Fruit fly (Drosophila melanogaster) whole organism, wandering third instar larva: ENCODE data around the gene CG2082.

ENCODE experiments used
- Abd-B ChIP-seq: fragments of >200 bp; optimal IDR thresholded peaks from 2 replicates; lab custom pipeline; 2017; ENCODE audit warnings: missing biosample characterization, missing genetic modification characterization
- CG32264 ChIP-seq: fragments of 200-800 bp; sonication (Bioruptor generic); optimal IDR thresholded peaks from 2 replicates; lab custom pipeline; 2016; ENCODE audit warnings: missing biosample characterization, missing genetic modification characterization
- CG9705 ChIP-seq: fragments of 200-800 bp; sonication (Bioruptor generic); optimal IDR thresholded peaks from 2 replicates; lab custom pipeline; 2018; ENCODE audit warnings: missing biosample characterization, mild to moderate bottlenecking, missing genetic modification characterization
- CrebA ChIP-seq: fragments of 200-800 bp; sonication (Bioruptor generic); optimal IDR thresholded peaks from 2 replicates; lab custom pipeline; 2016; ENCODE audit warnings: missing biosample characterization, mild to moderate bottlenecking, missing genetic modification characterization, borderline replicate concordance
- Dfd ChIP-seq: fragments of >200 bp; optimal IDR thresholded peaks from 2 replicates; lab custom pipeline; 2017; ENCODE audit warnings: missing biosample characterization, missing genetic modification characterization
- Dif ChIP-seq: fragments of 200-275, 200-300 bp; sonication (Bioruptor generic); optimal IDR thresholded peaks from 2 replicates; lab custom pipeline; 2018; ENCODE audit warnings: missing biosample characterization, missing genetic modification characterization; ENCODE audit not compliant: partially characterized antibody
- GATAd ChIP-seq: sonication (Bioruptor generic); optimal IDR thresholded peaks from 2 replicates; lab custom pipeline; 2016; ENCODE audit warnings: missing biosample characterization, missing genetic modification characterization
- HLH106 ChIP-seq: fragments of 200-800 bp; optimal IDR thresholded peaks from 3 replicates; lab custom pipeline; 2019; ENCODE audit warnings: missing biosample characterization, mild to moderate bottlenecking, missing genetic modification characterization, moderate library complexity
- Hnf4 ChIP-seq: fragments of 200-800 bp; sonication (Bioruptor generic); optimal IDR thresholded peaks from 2 replicates; lab custom pipeline; 2016; ENCODE audit warnings: missing biosample characterization, mild to moderate bottlenecking, missing genetic modification characterization
- Hr78 ChIP-seq: fragments of >200 bp; optimal IDR thresholded peaks from 2 replicates; lab custom pipeline; 2017; ENCODE audit warnings: missing biosample characterization, missing genetic modification characterization
- Hr83 ChIP-seq: fragments of 200-300 bp; sonication (Bioruptor generic); optimal IDR thresholded peaks from 2 replicates; lab custom pipeline; 2016; ENCODE audit warnings: missing biosample characterization, mild to moderate bottlenecking, missing genetic modification characterization, moderate library complexity; ENCODE audit not compliant: poor library complexity, severe bottlenecking
- Jra ChIP-seq: sonication (Bioruptor generic); optimal IDR thresholded peaks from 2 replicates; lab custom pipeline; 2016; ENCODE audit warnings: missing biosample characterization, missing genetic modification characterization
- Mio ChIP-seq: sonication (Bioruptor generic); optimal IDR thresholded peaks from 2 replicates; lab custom pipeline; 2016; ENCODE audit warnings: missing biosample characterization, missing genetic modification characterization
- Myc ChIP-seq: fragments of >200 bp; optimal IDR thresholded peaks from 2 replicates; lab custom pipeline; 2017
- N ChIP-seq: fragments of >200 bp; optimal IDR thresholded peaks from 2 replicates; lab custom pipeline; 2018; ENCODE audit warnings: missing biosample characterization, missing external identifiers, missing genetic modification characterization
- OdsH ChIP-seq: fragments of 200-800 bp; sonication (Bioruptor generic); optimal IDR thresholded peaks from 2 replicates; lab custom pipeline; 2016; ENCODE audit warnings: missing biosample characterization, mild to moderate bottlenecking, missing genetic modification characterization
- Rel ChIP-seq, 2 experiments: fragments of 200-800 bp; sonication (Bioruptor generic) in 1 of 2; optimal IDR thresholded peaks; 2 replicates in 1 of 2; 3 replicates in 1 of 2; lab custom pipeline; 2016 to 2019; ENCODE audit warnings: mild to moderate bottlenecking in 2 of 2, missing biosample characterization in 2 of 2, missing genetic modification characterization in 2 of 2, moderate library complexity in 1 of 2
- Sp1 ChIP-seq: fragments of 200-800 bp; sonication (Bioruptor generic); optimal IDR thresholded peaks from 3 replicates; lab custom pipeline; 2019; ENCODE audit warnings: missing biosample characterization, mild to moderate bottlenecking, missing genetic modification characterization, moderate library complexity
- Vsx2 ChIP-seq: fragments of 200-300, 225-300 bp; sonication (Bioruptor generic); optimal IDR thresholded peaks from 2 replicates; lab custom pipeline; 2018; ENCODE audit warnings: missing biosample characterization, missing genetic modification characterization; ENCODE audit not compliant: partially characterized antibody
- br ChIP-seq: fragments of 200-800 bp; sonication (Bioruptor generic); optimal IDR thresholded peaks from 2 replicates; lab custom pipeline; 2016; ENCODE audit warnings: missing biosample characterization, missing genetic modification characterization
- brk ChIP-seq: fragments of 200-800 bp; sonication (Bioruptor generic); optimal IDR thresholded peaks from 2 replicates; lab custom pipeline; 2016; ENCODE audit warnings: missing biosample characterization, mild to moderate bottlenecking, missing genetic modification characterization
- dl ChIP-seq, 2 experiments: fragments of 175-275, 200-275 bp in 1 of 2; fragments of 200-275 bp in 1 of 2; sonication (Bioruptor generic); optimal IDR thresholded peaks; lab custom pipeline; 2018; ENCODE audit warnings: mild to moderate bottlenecking in 2 of 2, missing biosample characterization in 2 of 2, missing genetic modification characterization in 2 of 2, moderate library complexity in 2 of 2; ENCODE audit not compliant: partially characterized antibody in 2 of 2, insufficient read depth in 1 of 2
- dmrt93B ChIP-seq: fragments of 200-800 bp; sonication (Bioruptor generic); optimal IDR thresholded peaks from 2 replicates; lab custom pipeline; 2018; ENCODE audit warnings: missing biosample characterization, mild to moderate bottlenecking, missing genetic modification characterization
- dsf ChIP-seq: sonication (Bioruptor generic); optimal IDR thresholded peaks from 2 replicates; lab custom pipeline; 2016; ENCODE audit warnings: missing biosample characterization, missing genetic modification characterization, borderline replicate concordance
- ey ChIP-seq: fragments of 200-800 bp; sonication (Bioruptor generic); optimal IDR thresholded peaks from 2 replicates; lab custom pipeline; 2016; ENCODE audit warnings: missing biosample characterization, missing genetic modification characterization
- foxo ChIP-seq, 2 experiments: fragments of 200-800 bp; sonication (Bioruptor generic); optimal IDR thresholded peaks; 2 replicates in 1 of 2; 3 replicates in 1 of 2; lab custom pipeline; 2016 to 2017; ENCODE audit warnings: missing biosample characterization in 2 of 2, missing genetic modification characterization in 2 of 2
- fru ChIP-seq: fragments of 200-800 bp; sonication (Bioruptor generic); optimal IDR thresholded peaks from 3 replicates; lab custom pipeline; 2016; ENCODE audit warnings: missing biosample characterization, mild to moderate bottlenecking, missing genetic modification characterization
- h ChIP-seq: fragments of 200-800 bp; sonication (Bioruptor generic); optimal IDR thresholded peaks from 3 replicates; lab custom pipeline; 2016; ENCODE audit warnings: missing biosample characterization, mild to moderate bottlenecking, missing genetic modification characterization
- lola ChIP-seq: fragments of >200 bp; optimal IDR thresholded peaks from 2 replicates; lab custom pipeline; 2017; ENCODE audit warnings: missing biosample characterization, missing genetic modification characterization
- pan ChIP-seq: fragments of >200 bp; optimal IDR thresholded peaks from 2 replicates; lab custom pipeline; 2017
- psq ChIP-seq: fragments of 200-800 bp; sonication (Bioruptor generic); optimal IDR thresholded peaks from 3 replicates; lab custom pipeline; 2017; ENCODE audit warnings: missing biosample characterization, mild to moderate bottlenecking, missing genetic modification characterization, moderate library complexity
- rgr ChIP-seq: fragments of 200-800 bp; sonication (Bioruptor generic); optimal IDR thresholded peaks from 3 replicates; lab custom pipeline; 2016; ENCODE audit warnings: missing biosample characterization, mild to moderate bottlenecking, missing genetic modification characterization
- sage ChIP-seq: fragments of 200-800 bp; sonication (Bioruptor generic); optimal IDR thresholded peaks from 2 replicates; lab custom pipeline; 2016; ENCODE audit warnings: missing biosample characterization, mild to moderate bottlenecking, missing genetic modification characterization
- sv ChIP-seq: fragments of 200-800 bp; sonication (Bioruptor generic); optimal IDR thresholded peaks from 3 replicates; lab custom pipeline; 2016; ENCODE audit warnings: missing biosample characterization, missing genetic modification characterization
- tai ChIP-seq: sonication (Bioruptor generic); optimal IDR thresholded peaks from 2 replicates; lab custom pipeline; 2016; ENCODE audit warnings: missing biosample characterization, missing genetic modification characterization
- usp ChIP-seq: fragments of >200 bp; optimal IDR thresholded peaks from 2 replicates; lab custom pipeline; 2017; ENCODE audit warnings: missing biosample characterization, missing genetic modification characterization
- woc ChIP-seq: sonication (Bioruptor generic); optimal IDR thresholded peaks from 2 replicates; lab custom pipeline; 2016; ENCODE audit warnings: missing biosample characterization, mild to moderate bottlenecking, missing genetic modification characterization

CG2082 gene

dm6 chr3R:5789025-5789953 is 8.4 kb upstream of the CG2082 start, which contains the start of the genes Hat1 and Rpn5:
Hat1 (minus strand) TSS chr3R:5789384.
Rpn5 (plus strand) TSS chr3R:5789493.
- TF ChIP-seq br (GFP tag; lab: Kevin White, UChicago) (peak; percentile 90), GATAd (GFP tag; lab: Kevin White, UChicago) (peak; percentile 91), pan (lab: Kevin White, UChicago) (no peak), Dfd (GFP tag; lab: Kevin White, UChicago) (no peak), foxo (GFP tag; optimal IDR thresholded peaks at IDR 0.05; lab: Kevin White, UChicago) (peak; percentile 41 to 92), Hnf4 (GFP tag; lab: Kevin White, UChicago) (peak; percentile 91), N (GFP tag; lab: Kevin White, UChicago) (no peak), tai (GFP tag; lab: Kevin White, UChicago) (no peak), Abd-B (GFP tag; lab: Kevin White, UChicago) (no peak), psq (GFP tag; lab: Kevin White, UChicago) (peak; percentile 86), brk (GFP tag; lab: Kevin White, UChicago) (no peak), HLH106 (tag; lab: Kevin White, UChicago) (peak; percentile 83), ey (GFP tag; lab: Kevin White, UChicago) (peak; percentile 89), sage (peak; percentile 42), usp (GFP tag; lab: Kevin White, UChicago) (no peak), Myc (lab: Kevin White, UChicago) (peak; percentile 84), dsf (GFP tag; lab: Kevin White, UChicago) (peak; percentile 85), Hr78 (GFP tag; lab: Kevin White, UChicago) (no peak), h (peak; percentile 92), woc (GFP tag; lab: Kevin White, UChicago) (peak; percentile 98), CG9705 (GFP tag; lab: Kevin White, UChicago) (peak; percentile 57), CG32264 (GFP tag; lab: Kevin White, UChicago) (peak; percentile 62), Sp1 (GFP tag; lab: Kevin White, UChicago) (peak; percentile 79), Mio (peak; percentile 45), OdsH (GFP tag; lab: Kevin White, UChicago) (peak; percentile 86), lola (GFP tag; lab: Kevin White, UChicago) (no peak), fru (GFP tag; lab: Kevin White, UChicago) (peak; percentile 93), Hr83 (GFP tag; lab: Kevin White, UChicago) (peak; percentile 96), Dif (GFP tag; lab: Kevin White, UChicago) (no peak), dl (GFP tag; optimal IDR thresholded peaks at IDR 0.05; lab: Kevin White, UChicago; ENCODE audit: insufficient read depth in 1 of 2, partially characterized antibody in 2 of 2) (no peak), dmrt93B (peak; percentile 84), rgr (GFP tag; lab: Kevin White, UChicago) (peak; percentile 92), Rel (GFP tag; optimal IDR thresholded peaks at IDR 0.05; lab: Kevin White, UChicago) (no peak), Rel (tag; optimal IDR thresholded peaks at IDR 0.05; lab: Kevin White, UChicago) (peak; percentile 28), Vsx2 (GFP tag; lab: Kevin White, UChicago) (no peak), sv (peak; percentile 93), Jra (GFP tag; lab: Kevin White, UChicago) (peak; percentile 96), CrebA (GFP tag; lab: Kevin White, UChicago) (no peak)

DNA sequence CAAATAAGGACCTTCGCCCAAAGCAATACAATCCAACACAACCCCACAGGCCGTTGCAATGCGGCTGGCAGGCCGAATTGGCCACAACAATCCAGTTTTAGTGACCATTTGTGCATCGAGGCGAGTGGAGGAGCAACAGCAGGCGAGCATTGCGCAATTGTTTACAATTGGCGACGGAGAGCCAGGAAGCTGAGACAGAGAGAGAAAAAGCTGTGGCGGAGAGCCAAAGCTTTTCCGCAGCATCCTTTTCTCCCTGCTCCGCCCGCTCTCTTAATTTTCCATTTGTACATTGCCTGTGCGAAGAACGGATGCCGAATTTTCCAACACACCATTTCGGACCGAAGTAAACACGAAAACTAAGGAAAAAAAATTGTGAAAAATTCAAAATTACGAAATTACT is 586 bp upstream of the CG2082 start, which contains the start of gene kat-60L1:
Gene kat-60L1, plus strand, starts transcription at position 301 of the 400 bp plus-strand sequence.
- no peak for TF ChIP-seq fru (GFP tag; lab: Kevin White, UChicago)
- no peak for TF ChIP-seq brk (GFP tag; lab: Kevin White, UChicago)
- TF ChIP-seq usp (GFP tag; lab: Kevin White, UChicago) = no peak
- TF ChIP-seq Mio = no peak
- no peak for TF ChIP-seq psq (GFP tag; lab: Kevin White, UChicago)
- TF ChIP-seq lola (GFP tag; lab: Kevin White, UChicago) = no peak
- no peak for TF ChIP-seq dmrt93B
- TF ChIP-seq foxo (GFP tag; optimal IDR thresholded peaks at IDR 0.05; lab: Kevin White, UChicago) = no peak
- TF ChIP-seq CrebA (GFP tag; lab: Kevin White, UChicago) = no peak
- TF ChIP-seq dl (GFP tag; optimal IDR thresholded peaks at IDR 0.05; lab: Kevin White, UChicago; ENCODE audit: insufficient read depth in 1 of 2, partially characterized antibody in 2 of 2) = no peak
- no peak for TF ChIP-seq ey (GFP tag; lab: Kevin White, UChicago)
- TF ChIP-seq Rel (GFP tag; optimal IDR thresholded peaks at IDR 0.05; lab: Kevin White, UChicago) = no peak
- no peak for TF ChIP-seq Rel (tag; optimal IDR thresholded peaks at IDR 0.05; lab: Kevin White, UChicago)
- no peak for TF ChIP-seq Jra (GFP tag; lab: Kevin White, UChicago)
- TF ChIP-seq rgr (GFP tag; lab: Kevin White, UChicago) = no peak
- no peak for TF ChIP-seq h
- no peak for TF ChIP-seq pan (lab: Kevin White, UChicago)
- no peak for TF ChIP-seq CG32264 (GFP tag; lab: Kevin White, UChicago)
